Fruit fly (Drosophila melanogaster) whole organism: ENCODE data around the gene CG33120.

ENCODE experiments used
- CG8478 ChIP-seq: fragments of >200 bp; optimal IDR thresholded peaks from 2 replicates; lab custom pipeline; 2018; ENCODE audit warnings: inconsistent platforms
- EcR ChIP-seq, 2 experiments: fragments of >200 bp; optimal IDR thresholded peaks; 2 replicates each; lab custom pipeline; 2017; ENCODE audit warnings: missing biosample characterization in 2 of 2, missing genetic modification characterization in 2 of 2, missing genetic modification reagents in 2 of 2
- psq ChIP-seq: fragments of >200 bp; optimal IDR thresholded peaks from 2 replicates; lab custom pipeline; 2017

DNA sequence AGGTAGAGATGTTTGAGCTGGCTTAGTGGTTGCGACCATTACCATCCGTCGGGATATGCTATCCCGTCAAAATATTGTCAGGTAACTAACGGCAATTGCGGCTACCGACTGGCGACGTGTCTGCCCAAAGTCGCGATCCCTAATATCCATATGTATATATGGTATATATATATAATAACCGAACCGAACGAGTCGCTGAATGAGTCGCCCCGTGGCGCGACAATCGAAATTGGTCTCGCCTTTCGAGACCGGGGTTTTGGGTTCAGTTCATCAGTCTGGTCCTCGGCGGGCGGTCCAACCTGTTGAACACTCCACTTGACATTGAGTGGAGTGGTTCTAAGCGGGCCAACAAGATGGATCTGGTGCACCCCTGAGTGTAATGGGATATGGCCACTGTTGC, 30.8 kb upstream of the CG33120 start:
- TF ChIP-seq psq (lab: Kevin White, UChicago) (no peak), EcR (GFP tag; optimal IDR thresholded peaks at IDR 0.05; lab: Kevin White, UChicago) (no peak), CG8478 (lab: Kevin White, UChicago) (no peak)
